Comparison of ENCODE assay signal across 1 worm cellular context in genomic region chrV:4175624-4176023, ce11.
A peak's percentile ranks its signal among the peaks of the same experiment; 100 is the strongest.
TF ChIP-seq lines count a peak whose summit lies in the region.

Gene coh-4, minus strand, starts transcription at chrV:4175640.
Gene pid-5, plus strand, starts transcription at chrV:4175882.

TF ChIP-seq in whole organism, young adult, 124 proteins besides CTCF, POLR2A, EP300 and RAD21 (continued from another document):
- TF ChIP-seq T26A5.8 (tag; optimal IDR thresholded peaks at IDR 0.05; lab: Kevin White, UChicago): no peak
- no peak for TF ChIP-seq lin-40 (tag; optimal IDR thresholded peaks at IDR 0.05; lab: Kevin White, UChicago)
- TF ChIP-seq hsf-1 (GFP tag; IDR thresholded peaks at IDR 0.05; lab: Robert Waterston, UW): peak; percentile 71
- peak; percentile 44 for TF ChIP-seq hmg-1.2 (GFP tag; IDR thresholded peaks at IDR 0.05; lab: Robert Waterston, UW)
- no peak for TF ChIP-seq let-607 (tag; optimal IDR thresholded peaks at IDR 0.05; lab: Kevin White, UChicago)
- TF ChIP-seq madf-10 (tag; optimal IDR thresholded peaks at IDR 0.05; lab: Kevin White, UChicago): no peak
- TF ChIP-seq die-1 (tag; optimal IDR thresholded peaks at IDR 0.05; lab: Kevin White, UChicago): no peak
- TF ChIP-seq hlh-12 (tag; optimal IDR thresholded peaks at IDR 0.05; lab: Kevin White, UChicago): no peak
- TF ChIP-seq mel-28 (tag; optimal IDR thresholded peaks at IDR 0.05; lab: Kevin White, UChicago; ENCODE audit: borderline replicate concordance): no peak
- no peak for TF ChIP-seq rpc-1 (optimal IDR thresholded peaks at IDR 0.05; lab: Kevin White, UChicago)
- no peak for TF ChIP-seq rpc-1 (tag; optimal IDR thresholded peaks at IDR 0.05; lab: Kevin White, UChicago)
- TF ChIP-seq akir-1 (GFP tag; optimal IDR thresholded peaks at IDR 0.05; lab: Kevin White, UChicago): no peak
- no peak for TF ChIP-seq attf-5 (GFP tag; optimal IDR thresholded peaks at IDR 0.05; lab: Kevin White, UChicago)
- TF ChIP-seq ztf-26 (tag; optimal IDR thresholded peaks at IDR 0.05; lab: Kevin White, UChicago): no peak
- no peak for TF ChIP-seq chd-7 (tag; optimal IDR thresholded peaks at IDR 0.05; lab: Kevin White, UChicago)
- no peak for TF ChIP-seq ztf-18 (tag; optimal IDR thresholded peaks at IDR 0.05; lab: Kevin White, UChicago)
- peak; percentile 44 for TF ChIP-seq snpc-4 (GFP tag; optimal IDR thresholded peaks at IDR 0.05; lab: Kevin White, UChicago)
- peak in 2 of 4 experiments; percentile 57 to 66 for TF ChIP-seq snpc-4 (tag; optimal IDR thresholded peaks at IDR 0.05; lab: Kevin White, UChicago)
- no peak for TF ChIP-seq egl-18 (GFP tag; IDR thresholded peaks at IDR 0.05; lab: Robert Waterston, UW)
- no peak for TF ChIP-seq sea-2 (GFP tag; IDR thresholded peaks at IDR 0.05; lab: Robert Waterston, UW)
- peak; percentile 24; the same call in 1 of the 2 replicates for TF ChIP-seq lir-1 (GFP tag; conservative IDR thresholded peaks at IDR 0.05; lab: Robert Waterston, UW)
- TF ChIP-seq B0035.1 (tag; optimal IDR thresholded peaks at IDR 0.05; lab: Kevin White, UChicago): no peak
- TF ChIP-seq Y79H2A.3 (GFP tag; conservative IDR thresholded peaks at IDR 0.05; lab: Robert Waterston, UW): no peak
- TF ChIP-seq attf-3 (GFP tag; conservative IDR thresholded peaks at IDR 0.05; lab: Robert Waterston, UW): 0 out of 2 replicates have a peak, but pooled peaks have one; percentile 14
- TF ChIP-seq F10E7.11 (tag; optimal IDR thresholded peaks at IDR 0.05; lab: Kevin White, UChicago): no peak
- TF ChIP-seq ztf-28 (GFP tag; IDR thresholded peaks at IDR 0.05; lab: Robert Waterston, UW): peak; percentile 68; the same call in 1 of the 2 replicates
- no peak for TF ChIP-seq F37B4.10 (GFP tag; IDR thresholded peaks at IDR 0.05; lab: Robert Waterston, UW)
